Fruit fly (Drosophila melanogaster) whole organism, adult: ENCODE data around the gene fne.

Experiments used
- CG11617 ChIP-seq: fragments of 200-800 bp; sonication (Bioruptor generic); optimal IDR thresholded peaks from 2 replicates; lab custom pipeline; 2017; ENCODE audit warnings: mild to moderate bottlenecking, missing biosample characterization, missing genetic modification reagents, missing genetic modification characterization
- CG12768 ChIP-seq: fragments of 200-800 bp; sonication (Bioruptor generic); optimal IDR thresholded peaks from 2 replicates; lab custom pipeline; 2017; ENCODE audit warnings: missing biosample characterization, missing genetic modification characterization, mild to moderate bottlenecking, moderate library complexity, missing genetic modification reagents
- CG14711 ChIP-seq: fragments of 200-800 bp; sonication (Bioruptor generic); optimal IDR thresholded peaks from 2 replicates; lab custom pipeline; 2018; ENCODE audit warnings: missing biosample characterization, mild to moderate bottlenecking, missing genetic modification characterization, moderate library complexity
- CG33017 ChIP-seq: fragments of 200-800 bp; sonication (Bioruptor generic); optimal IDR thresholded peaks from 2 replicates; lab custom pipeline; 2018; ENCODE audit warnings: missing biosample characterization, mild to moderate bottlenecking, missing genetic modification characterization, moderate library complexity
- CG5204 ChIP-seq: fragments of 200-800 bp; sonication (Bioruptor generic); optimal IDR thresholded peaks from 2 replicates; lab custom pipeline; 2016; ENCODE audit warnings: missing biosample characterization, missing genetic modification characterization
- pad ChIP-seq: fragments of 200-800 bp; sonication (Bioruptor generic); optimal IDR thresholded peaks from 3 replicates; lab custom pipeline; 2017; ENCODE audit warnings: missing biosample characterization, missing genetic modification characterization, mild to moderate bottlenecking, moderate library complexity, missing genetic modification reagents
- tj ChIP-seq: fragments of 200-800 bp; sonication (Bioruptor generic); optimal IDR thresholded peaks from 3 replicates; lab custom pipeline; 2017; ENCODE audit warnings: missing biosample characterization, mild to moderate bottlenecking, missing genetic modification characterization, moderate library complexity

Gene fne

dm6 chrX:12986948-12987450, 69.7 kb downstream of the fne start:
- no peak for TF ChIP-seq CG14711 (tag; lab: Kevin White, UChicago)
- no peak for TF ChIP-seq CG33017 (tag; lab: Kevin White, UChicago)
- peak; percentile 96 for TF ChIP-seq pad (GFP tag; lab: Kevin White, UChicago)

- TF ChIP-seq pad (GFP tag; lab: Kevin White, UChicago) (peak; percentile 83), CG12768 (no peak), tj (no peak), CG33017 (tag; lab: Kevin White, UChicago) (no peak), CG5204 (GFP tag; lab: Kevin White, UChicago) (no peak), CG11617 (no peak)
Measured at dm6 chrX:12988025-12988801, 70.9 kb downstream of the fne start, which contains the start of gene rsh. Gene rsh, plus strand, starts transcription at chrX:12988615.
